Fruit fly (Drosophila melanogaster): ENCODE measurements around the gene YL-1.
A peak's percentile ranks its signal among the peaks of the same experiment; 100 is the strongest.

Gene YL-1

DNA sequence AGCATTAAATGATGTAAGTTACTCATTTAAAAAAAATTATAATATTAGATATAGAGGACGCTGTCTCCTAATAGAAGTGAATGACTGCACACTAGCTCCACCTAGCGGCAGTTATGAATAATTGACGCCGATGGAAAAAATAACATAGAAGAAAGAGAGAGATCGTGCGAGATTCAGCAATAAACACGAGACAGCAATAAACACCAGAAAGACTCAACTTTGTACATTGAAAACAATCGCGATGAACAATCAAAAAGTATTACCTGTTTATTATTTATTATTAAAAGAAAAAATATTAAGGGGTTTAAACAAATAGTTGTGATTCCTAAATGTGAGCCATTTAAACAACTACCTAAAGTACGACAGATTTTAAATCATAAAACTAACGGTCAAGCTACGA, 15.9 kb downstream of the YL-1 start (continued):
- TF ChIP-seq prd (optimal IDR thresholded peaks at IDR 0.05) (no peak), prd (GFP tag; IDR thresholded peaks at IDR 0.05) (peak; percentile 59), peb (GFP tag; IDR thresholded peaks at IDR 0.05) (peak; percentile 36; the same call in 1 of the 2 replicates), row (GFP tag; IDR thresholded peaks at IDR 0.05) (peak; percentile 30; the same call in 1 of the 3 replicates), CG7745 (tag; optimal IDR thresholded peaks at IDR 0.05) (no peak), esg (GFP tag; conservative IDR thresholded peaks at IDR 0.05) (peak; percentile 39), CkIIα-i1 (GFP tag; IDR thresholded peaks at IDR 0.05) (no peak), Mes4 (GFP tag; optimal IDR thresholded peaks at IDR 0.05) (no peak), Hr3 (GFP tag; optimal IDR thresholded peaks at IDR 0.05) (no peak), Sox100B (GFP tag; optimal IDR thresholded peaks at IDR 0.05) (peak; percentile 38), CG34422 (GFP tag; IDR thresholded peaks at IDR 0.05) (peak; percentile 68), CG9727 (GFP tag; optimal IDR thresholded peaks at IDR 0.05) (peak; percentile 46), CG17568 (GFP tag; optimal IDR thresholded peaks at IDR 0.05) (no peak), Sry-β (GFP tag; optimal IDR thresholded peaks at IDR 0.05) (no peak), CG7786 (GFP tag; optimal IDR thresholded peaks at IDR 0.05) (no peak), CG17612 (GFP tag; IDR thresholded peaks at IDR 0.05) (peak; percentile 26; the same call in 1 of the 2 replicates), CG2712 (tag; optimal IDR thresholded peaks at IDR 0.05) (peak; percentile 74), CG11695 (GFP tag; IDR thresholded peaks at IDR 0.05) (peak; percentile 58; the same call in 1 of the 3 replicates), Stat92E (GFP tag; optimal IDR thresholded peaks at IDR 0.05) (peak in 1 of 3 experiments; percentile 16), tx (GFP tag; optimal IDR thresholded peaks at IDR 0.05) (no peak), nmo (GFP tag; optimal IDR thresholded peaks at IDR 0.05) (peak; percentile 48), dmrt11E (tag; optimal IDR thresholded peaks at IDR 0.05) (peak; percentile 34), CG31224 (GFP tag; IDR thresholded peaks at IDR 0.05) (peak; percentile 25; the same call in 1 of the 2 replicates), B-H1 (GFP tag; IDR thresholded peaks at IDR 0.05) (peak; percentile 34; the same call in 1 of the 3 replicates), CG2678 (tag; optimal IDR thresholded peaks at IDR 0.05) (peak; percentile 66), NC2α (GFP tag; optimal IDR thresholded peaks at IDR 0.05) (no peak), hkb (optimal IDR thresholded peaks at IDR 0.05) (no peak), hkb (GFP tag; IDR thresholded peaks at IDR 0.05) (peak; percentile 82), phol (tag; optimal IDR thresholded peaks at IDR 0.05) (peak; percentile 54), hbn (GFP tag; IDR thresholded peaks at IDR 0.05; ENCODE audit: partially characterized antibody) (no peak), CG18764 (GFP tag; optimal IDR thresholded peaks at IDR 0.05) (peak; percentile 39), CG17328 (GFP tag; IDR thresholded peaks at IDR 0.05) (no peak), CTCF (GFP tag; optimal IDR thresholded peaks at IDR 0.05) (peak; percentile 97), emc (GFP tag; optimal IDR thresholded peaks at IDR 0.05) (no peak), grau (tag; optimal IDR thresholded peaks at IDR 0.05) (no peak), ase (GFP tag; IDR thresholded peaks at IDR 0.05) (peak; percentile 61; the same call in 2 of the 3 replicates), CG2199 (GFP tag; IDR thresholded peaks at IDR 0.05) (peak; percentile 82; the same call in 2 of the 3 replicates), chn (GFP tag; optimal IDR thresholded peaks at IDR 0.05) (no peak), CG11723 (GFP tag; optimal IDR thresholded peaks at IDR 0.05) (no peak), CG6689 (GFP tag; IDR thresholded peaks at IDR 0.05) (peak; percentile 63), CG1602 (GFP tag; optimal IDR thresholded peaks at IDR 0.05) (peak; percentile 4), CG15696 (tag; optimal IDR thresholded peaks at IDR 0.05) (peak; percentile 40), CG7987 (GFP tag; optimal IDR thresholded peaks at IDR 0.05) (peak; percentile 56), scrt (GFP tag; optimal IDR thresholded peaks at IDR 0.05) (peak; percentile 6), sens (GFP tag) (peak; percentile 89), MBD-R2 (GFP tag; IDR thresholded peaks at IDR 0.05) (peak; percentile 17; the same call in 1 of the 2 replicates), CG10321 (GFP tag; IDR thresholded peaks at IDR 0.05) (peak; percentile 72), CG16779 (GFP tag; IDR thresholded peaks at IDR 0.05) (0 out of 2 replicates have a peak, but pooled peaks have one; percentile 3), otp (GFP tag; IDR thresholded peaks at IDR 0.05) (peak; percentile 67; the same call in 1 of the 3 replicates), CG11696 (GFP tag; IDR thresholded peaks at IDR 0.05) (peak; percentile 68), Sry-δ (GFP tag; optimal IDR thresholded peaks at IDR 0.05) (no peak), Fer1 (GFP tag; optimal IDR thresholded peaks at IDR 0.05) (peak; percentile 47)
